Worm (Caenorhabditis elegans) whole organism, young adult: ENCODE measurements around the gene T26E4.2.
"Not testable (repeated sequence)": the region's sequence is repeated elsewhere in the genome, so short reads cannot be mapped to it uniquely, and the experiment has no call there.

ENCODE experiments used
- B0019.2 ChIP-seq: fragments of 200-800 bp; sonication (Bioruptor generic); conservative IDR thresholded peaks from 2 replicates; pipeline ENCODE4 v1.3.6; 2022; ENCODE audit warnings: missing genetic modification reagents, missing genetic modification characterization, missing compliant biosample characterization
- B0261.1 ChIP-seq: sonication (generic microtip); optimal IDR thresholded peaks from 2 replicates; lab custom pipeline; 2016; ENCODE audit warnings: mild to moderate bottlenecking, missing genetic modification characterization, moderate library complexity, missing compliant biosample characterization
- B0336.3 ChIP-seq: fragments of 200-800 bp; sonication (Bioruptor generic); IDR thresholded peaks from 2 replicates; pipeline ENCODE4 v1.3.6; 2022; ENCODE audit warnings: missing genetic modification characterization, missing compliant biosample characterization
- C06A6.2 ChIP-seq: fragments of 200-800 bp; sonication (Bioruptor generic); conservative IDR thresholded peaks from 2 replicates; pipeline ENCODE4 v1.3.6; 2022; ENCODE audit warnings: missing genetic modification characterization, missing compliant biosample characterization
- C17E4.6 ChIP-seq: fragments of 200-800 bp; sonication (Bioruptor generic); IDR thresholded peaks from 2 replicates; pipeline ENCODE4 v1.3.6; 2022; ENCODE audit warnings: missing genetic modification reagents, missing genetic modification characterization, missing compliant biosample characterization
- D2030.7 ChIP-seq: fragments of 200-800 bp; sonication (Bioruptor generic); IDR thresholded peaks from 2 replicates; pipeline ENCODE4 v1.3.6; 2022; ENCODE audit warnings: missing genetic modification reagents, missing genetic modification characterization, missing compliant biosample characterization
- F23B12.7 ChIP-seq: sonication (generic microtip); optimal IDR thresholded peaks from 2 replicates; lab custom pipeline; 2017; ENCODE audit warnings: missing genetic modification characterization, mild to moderate bottlenecking, missing compliant biosample characterization, antibody characterized with exemption, moderate library complexity; ENCODE audit not compliant: insufficient read depth
- F33H1.4 ChIP-seq: fragments of 200-800 bp; sonication (Bioruptor generic); IDR thresholded peaks from 2 replicates; pipeline ENCODE4 v1.3.6; 2022; ENCODE audit warnings: missing genetic modification reagents, missing genetic modification characterization, missing compliant biosample characterization
- F49E8.2 ChIP-seq: sonication (generic microtip); optimal IDR thresholded peaks from 3 replicates; lab custom pipeline; 2017; ENCODE audit warnings: missing genetic modification characterization, mild to moderate bottlenecking, missing compliant biosample characterization, antibody characterized with exemption, moderate library complexity; ENCODE audit not compliant: insufficient read depth
- K11D2.4 ChIP-seq: fragments of 200-800 bp; sonication (Bioruptor generic); IDR thresholded peaks from 2 replicates; pipeline ENCODE4 v1.3.6; 2022; ENCODE audit warnings: missing genetic modification reagents, missing genetic modification characterization, missing compliant biosample characterization
- Y53G8AR.9 ChIP-seq: fragments of 200-800 bp; sonication (Bioruptor generic); conservative IDR thresholded peaks from 2 replicates; pipeline ENCODE4 v1.3.6; 2022; ENCODE audit warnings: missing genetic modification reagents, missing genetic modification characterization, missing compliant biosample characterization
- Y67H2A.10 ChIP-seq: fragments of 200-800 bp; sonication (Bioruptor generic); conservative IDR thresholded peaks from 2 replicates; pipeline ENCODE4 v1.3.6; 2022; ENCODE audit warnings: missing genetic modification reagents, missing genetic modification characterization, missing compliant biosample characterization
- Y95B8A.8 ChIP-seq: fragments of 200-800 bp; sonication (Bioruptor generic); IDR thresholded peaks from 2 replicates; pipeline ENCODE4 v1.3.6; 2022; ENCODE audit warnings: missing genetic modification reagents, missing genetic modification characterization, missing compliant biosample characterization
- aptf-3 ChIP-seq: fragments of 200-800 bp; sonication (Bioruptor generic); IDR thresholded peaks from 2 replicates; pipeline ENCODE4 v1.3.6; 2022; ENCODE audit warnings: missing genetic modification characterization, missing compliant biosample characterization
- athp-1 ChIP-seq: sonication (generic microtip); optimal IDR thresholded peaks from 2 replicates; lab custom pipeline; 2017; ENCODE audit warnings: mild to moderate bottlenecking, missing genetic modification characterization, missing compliant biosample characterization
- attf-3 ChIP-seq: fragments of 200-800 bp; sonication (Bioruptor generic); conservative IDR thresholded peaks from 2 replicates; pipeline ENCODE4 v1.3.6; 2022; ENCODE audit warnings: missing genetic modification reagents, missing genetic modification characterization, missing compliant biosample characterization
- attf-5 ChIP-seq: fragments of 200-800 bp; sonication (Bioruptor generic); optimal IDR thresholded peaks from 2 replicates; lab custom pipeline; 2018; ENCODE audit warnings: mild to moderate bottlenecking, missing genetic modification characterization, missing compliant biosample characterization
- attf-6 ChIP-seq: fragments of 200-800 bp; sonication (Bioruptor generic); IDR thresholded peaks from 2 replicates; pipeline ENCODE4 v1.3.6; 2022; ENCODE audit warnings: missing genetic modification reagents, missing genetic modification characterization, missing compliant biosample characterization
- bed-1 ChIP-seq: fragments of 200-800 bp; sonication (Bioruptor generic); IDR thresholded peaks from 2 replicates; pipeline ENCODE4 v1.3.6; 2022; ENCODE audit warnings: missing genetic modification reagents, missing genetic modification characterization, missing compliant biosample characterization
- cebp-1 ChIP-seq, 2 experiments: fragments of 200-800 bp in 1 of 2; sonication (Bioruptor generic) in 1 of 2; sonication (generic microtip) in 1 of 2; IDR thresholded peaks in 1 of 2; optimal IDR thresholded peaks in 1 of 2; 2 replicates each; pipeline versions ENCODE4 v1.3.6 to Lab custom; 2017 to 2022; ENCODE audit warnings: missing compliant biosample characterization in 2 of 2, missing genetic modification characterization in 2 of 2, mild to moderate bottlenecking in 1 of 2, missing genetic modification reagents in 1 of 2, moderate library complexity in 1 of 2
- cebp-2 ChIP-seq: fragments of 200-800 bp; sonication (Bioruptor generic); IDR thresholded peaks from 2 replicates; pipeline ENCODE4 v1.3.6; 2022; ENCODE audit warnings: missing genetic modification characterization, missing compliant biosample characterization
- ceh-100 ChIP-seq: fragments of 200-800 bp; sonication (Bioruptor generic); IDR thresholded peaks from 2 replicates; pipeline ENCODE4 v1.3.6; 2022; ENCODE audit warnings: missing genetic modification reagents, missing genetic modification characterization, missing compliant biosample characterization
- ceh-91 ChIP-seq: fragments of 200-800 bp; sonication (Bioruptor generic); IDR thresholded peaks from 2 replicates; pipeline ENCODE4 v1.3.6; 2022; ENCODE audit warnings: missing genetic modification reagents, missing genetic modification characterization, missing compliant biosample characterization
- dpl-1 ChIP-seq: fragments of 150-350 bp; optimal IDR thresholded peaks from 2 replicates; lab custom pipeline; 2014; ENCODE audit warnings: missing biosample characterization, missing genetic modification reagents, missing genetic modification characterization
- egl-18 ChIP-seq: fragments of 200-800 bp; sonication (Bioruptor generic); IDR thresholded peaks from 2 replicates; pipeline ENCODE4 v1.3.6; 2022; ENCODE audit warnings: missing genetic modification reagents, missing genetic modification characterization, missing compliant biosample characterization
- egrh-3 ChIP-seq: fragments of 200-800 bp; sonication (Bioruptor generic); IDR thresholded peaks from 2 replicates; pipeline ENCODE4 v1.3.6; 2022; ENCODE audit warnings: missing genetic modification reagents, missing genetic modification characterization, missing compliant biosample characterization
- ekl-4 ChIP-seq: fragments of 200-800 bp; sonication (Bioruptor generic); IDR thresholded peaks from 2 replicates; pipeline ENCODE4 v1.3.6; 2022; ENCODE audit warnings: missing genetic modification reagents, missing genetic modification characterization, missing compliant biosample characterization
- hmg-20 ChIP-seq: fragments of 200-800 bp; sonication (Bioruptor generic); IDR thresholded peaks from 2 replicates; pipeline ENCODE4 v1.3.6; 2022; ENCODE audit warnings: missing genetic modification reagents, missing genetic modification characterization, missing compliant biosample characterization
- hsf-1 ChIP-seq: fragments of 200-800 bp; sonication (Bioruptor generic); IDR thresholded peaks from 2 replicates; pipeline ENCODE4 v1.3.6; 2022; ENCODE audit warnings: missing genetic modification reagents, missing genetic modification characterization, missing compliant biosample characterization
- lin-40 ChIP-seq: sonication (generic microtip); optimal IDR thresholded peaks from 2 replicates; lab custom pipeline; 2016; ENCODE audit warnings: missing genetic modification characterization, mild to moderate bottlenecking, missing compliant biosample characterization, missing genotype, missing genetic modification reagents
- lin-54 ChIP-seq: fragments of 200-800 bp; sonication (Bioruptor generic); optimal IDR thresholded peaks from 2 replicates; lab custom pipeline; 2018; ENCODE audit warnings: mild to moderate bottlenecking, missing genetic modification characterization, missing compliant biosample characterization
- lir-1 ChIP-seq: fragments of 200-800 bp; sonication (Bioruptor generic); conservative IDR thresholded peaks from 2 replicates; pipeline ENCODE4 v1.3.6; 2022; ENCODE audit warnings: missing genetic modification reagents, missing genetic modification characterization, missing compliant biosample characterization
- madf-6 ChIP-seq: fragments of 200-800 bp; sonication (Bioruptor generic); IDR thresholded peaks from 2 replicates; pipeline ENCODE4 v1.3.6; 2022; ENCODE audit warnings: missing genetic modification reagents, missing genetic modification characterization, missing compliant biosample characterization
- madf-8 ChIP-seq: fragments of 200-800 bp; sonication (Bioruptor generic); conservative IDR thresholded peaks from 2 replicates; pipeline ENCODE4 v1.3.6; 2022; ENCODE audit warnings: missing genetic modification reagents, missing genetic modification characterization, missing compliant biosample characterization
- mes-4 ChIP-seq: sonication (generic microtip); optimal IDR thresholded peaks from 2 replicates; lab custom pipeline; 2016; ENCODE audit warnings: missing genotype, missing genetic modification characterization, missing compliant biosample characterization
- nfyb-1 ChIP-seq: fragments of 200-800 bp; sonication (Bioruptor generic); IDR thresholded peaks from 2 replicates; pipeline ENCODE4 v1.3.6; 2022; ENCODE audit warnings: missing genetic modification reagents, missing genetic modification characterization, missing compliant biosample characterization
- nhr-120 ChIP-seq: fragments of 200-800 bp; sonication (Bioruptor generic); IDR thresholded peaks from 2 replicates; pipeline ENCODE4 v1.3.6; 2022; ENCODE audit warnings: missing genetic modification characterization, missing compliant biosample characterization
- nhr-80 ChIP-seq: sonication (generic microtip); optimal IDR thresholded peaks from 2 replicates; lab custom pipeline; 2016; ENCODE audit warnings: missing genetic modification characterization, missing compliant biosample characterization
- nhr-90 ChIP-seq: sonication (generic microtip); optimal IDR thresholded peaks from 2 replicates; lab custom pipeline; 2016; ENCODE audit warnings: missing genotype, mild to moderate bottlenecking, missing genetic modification characterization, missing compliant biosample characterization
- repo-1 ChIP-seq: sonication (generic microtip); optimal IDR thresholded peaks from 2 replicates; lab custom pipeline; 2017; ENCODE audit warnings: mild to moderate bottlenecking, missing genetic modification characterization, missing compliant biosample characterization
- somi-1 ChIP-seq: fragments of 200-800 bp; sonication (Bioruptor generic); optimal IDR thresholded peaks from 2 replicates; lab custom pipeline; 2018; ENCODE audit warnings: mild to moderate bottlenecking, missing genetic modification characterization, missing compliant biosample characterization
- sptf-2 ChIP-seq: fragments of 200-800 bp; sonication (Bioruptor generic); optimal IDR thresholded peaks from 2 replicates; lab custom pipeline; 2018; ENCODE audit warnings: mild to moderate bottlenecking, missing genetic modification characterization, missing compliant biosample characterization
- tbp1 ChIP-seq: fragments of 200-800 bp; sonication (Bioruptor generic); optimal IDR thresholded peaks from 2 replicates; lab custom pipeline; 2018; ENCODE audit warnings: mild to moderate bottlenecking, missing genetic modification characterization, missing compliant biosample characterization
- tlf-1 ChIP-seq: fragments of 200-800 bp; sonication (Bioruptor generic); optimal IDR thresholded peaks from 2 replicates; lab custom pipeline; 2018; ENCODE audit warnings: mild to moderate bottlenecking, missing genetic modification characterization, missing compliant biosample characterization
- ztf-22 ChIP-seq: fragments of 200-800 bp; sonication (Bioruptor generic); optimal IDR thresholded peaks from 2 replicates; lab custom pipeline; 2018; ENCODE audit warnings: mild to moderate bottlenecking, missing genetic modification characterization, moderate library complexity, missing compliant biosample characterization
- ztf-25 ChIP-seq: fragments of 200-800 bp; sonication (Bioruptor generic); IDR thresholded peaks from 2 replicates; pipeline ENCODE4 v1.3.6; 2022; ENCODE audit warnings: missing genetic modification reagents, missing genetic modification characterization, missing compliant biosample characterization
- ztf-26 ChIP-seq: sonication (generic microtip); optimal IDR thresholded peaks from 2 replicates; lab custom pipeline; 2017; ENCODE audit warnings: missing genetic modification characterization, missing compliant biosample characterization

The T26E4.2 gene

DNA sequence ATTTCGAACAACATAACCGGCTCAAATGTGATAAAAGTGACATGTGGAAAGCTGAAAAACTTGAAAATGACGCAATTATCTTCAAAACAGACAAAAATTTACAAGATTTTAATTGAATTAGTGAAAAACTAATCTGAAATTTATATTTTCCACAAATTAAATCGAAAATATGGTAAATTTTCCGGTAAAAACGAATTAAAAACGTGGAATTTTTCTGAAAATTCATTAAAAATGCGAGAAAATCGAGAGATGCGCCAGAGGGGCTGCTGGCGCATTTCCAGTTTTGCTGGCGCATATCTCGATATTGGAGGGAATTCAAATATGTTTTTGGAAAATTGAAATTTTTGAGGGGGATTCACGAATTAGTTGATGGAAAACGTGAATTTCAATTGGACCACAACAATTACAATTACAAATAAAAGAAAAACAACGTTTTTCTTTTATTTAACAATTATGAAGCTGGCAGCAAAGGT is 15.0 kb upstream of the T26E4.2 start, which contains the start of the genes haf-3 and F57A10.2 (continued):
- TF ChIP-seq K11D2.4 (GFP tag; lab: Robert Waterston, UW) (peak; percentile 81), C06A6.2 (peak; percentile 75), F33H1.4 (GFP tag; lab: Robert Waterston, UW) (peak; percentile 68), lir-1 (peak; percentile 65; the same call in 1 of the 2 replicates), madf-6 (GFP tag; lab: Robert Waterston, UW) (peak; percentile 85), sptf-2 (GFP tag; lab: Kevin White, UChicago) (no peak), Y53G8AR.9 (peak; percentile 91), tlf-1 (GFP tag; lab: Kevin White, UChicago) (peak; percentile 88), hsf-1 (GFP tag; lab: Robert Waterston, UW) (peak; percentile 82), somi-1 (GFP tag; lab: Kevin White, UChicago) (peak; percentile 31), nhr-80 (tag; lab: Kevin White, UChicago) (peak; percentile 28), athp-1 (tag; lab: Kevin White, UChicago) (no peak), C17E4.6 (GFP tag; lab: Robert Waterston, UW) (no peak), ztf-26 (tag; lab: Kevin White, UChicago) (peak; percentile 51), attf-3 (GFP tag; lab: Robert Waterston, UW) (peak; percentile 70), ztf-25 (GFP tag; lab: Robert Waterston, UW) (no peak), nhr-90 (tag; lab: Kevin White, UChicago) (no peak), hmg-20 (GFP tag; lab: Robert Waterston, UW) (peak; percentile 75; the same call in 1 of the 2 replicates), tbp1 (GFP tag; lab: Kevin White, UChicago) (peak; percentile 72), attf-6 (GFP tag; lab: Robert Waterston, UW) (peak; percentile 84), lin-40 (tag; lab: Kevin White, UChicago) (peak; percentile 93), repo-1 (peak; percentile 70), cebp-2 (GFP tag; lab: Robert Waterston, UW) (no peak), F49E8.2 (tag; lab: Kevin White, UChicago) (peak; percentile 35), ceh-91 (GFP tag; lab: Robert Waterston, UW) (peak; percentile 67), ztf-22 (GFP tag; lab: Kevin White, UChicago) (no peak), bed-1 (GFP tag; lab: Robert Waterston, UW) (no peak), B0336.3 (peak; percentile 86), Y67H2A.10 (GFP tag; lab: Robert Waterston, UW) (no peak), attf-5 (GFP tag; lab: Kevin White, UChicago) (peak; percentile 50), F23B12.7 (tag; lab: Kevin White, UChicago) (peak; percentile 86), dpl-1 (peak; percentile 97), B0261.1 (tag; lab: Kevin White, UChicago) (peak; percentile 34), ekl-4 (GFP tag; lab: Robert Waterston, UW) (peak; percentile 82), madf-8 (GFP tag; lab: Robert Waterston, UW) (peak; percentile 62)

DNA sequence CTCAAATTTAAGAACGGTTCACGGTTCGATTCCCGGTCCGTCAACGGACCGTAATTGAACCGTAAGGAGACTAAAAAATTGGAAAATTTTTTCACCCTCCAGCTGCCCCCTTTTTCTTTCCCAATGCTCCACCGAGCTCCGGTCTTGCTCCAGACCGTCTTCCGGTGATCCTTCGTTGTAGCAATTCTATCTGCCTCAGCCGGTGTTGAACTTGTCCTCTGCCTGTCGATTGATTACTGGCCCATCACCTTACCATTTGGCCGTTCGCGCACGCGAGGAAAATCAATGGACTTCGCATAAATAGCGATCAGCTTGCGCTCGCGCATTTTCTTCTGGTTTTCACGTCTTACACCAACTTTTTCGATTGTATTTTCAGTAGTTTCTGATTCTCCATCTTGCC is 13.8 kb upstream of the T26E4.2 start:
- TF ChIP-seq Y53G8AR.9: peak; percentile 84
- peak; percentile 89 for TF ChIP-seq D2030.7 (GFP tag; lab: Robert Waterston, UW)
- TF ChIP-seq attf-3 (GFP tag; lab: Robert Waterston, UW): 0 out of 2 replicates have a peak, but pooled peaks have one; percentile 35
- TF ChIP-seq nfyb-1 (GFP tag; lab: Robert Waterston, UW): peak; percentile 87
- TF ChIP-seq egl-18 (GFP tag; lab: Robert Waterston, UW): 0 out of 2 replicates have a peak, but pooled peaks have one; percentile 29
- peak; percentile 19 for TF ChIP-seq nhr-90 (tag; lab: Kevin White, UChicago)
- peak; percentile 41; the same call in 1 of the 2 replicates for TF ChIP-seq egrh-3 (GFP tag; lab: Robert Waterston, UW)
- TF ChIP-seq tbp1 (GFP tag; lab: Kevin White, UChicago): peak; percentile 82
- peak; percentile 22 for TF ChIP-seq mes-4 (tag; lab: Kevin White, UChicago)
- peak; percentile 79 for TF ChIP-seq madf-6 (GFP tag; lab: Robert Waterston, UW)
- TF ChIP-seq B0019.2 (GFP tag; lab: Robert Waterston, UW): peak; percentile 53
- peak; percentile 86; the same call in 1 of the 2 replicates for TF ChIP-seq nhr-120 (GFP tag; lab: Robert Waterston, UW)
- TF ChIP-seq ceh-100: peak; percentile 74
- peak; percentile 52 for TF ChIP-seq lin-54 (GFP tag; lab: Kevin White, UChicago)
- TF ChIP-seq cebp-1 (GFP tag; IDR thresholded peaks at IDR 0.05; lab: Robert Waterston, UW): peak; percentile 59
- TF ChIP-seq cebp-1 (tag; optimal IDR thresholded peaks at IDR 0.05; lab: Kevin White, UChicago): not testable (repeated sequence)
- peak; percentile 69; the same call in 1 of the 2 replicates for TF ChIP-seq Y95B8A.8 (GFP tag; lab: Robert Waterston, UW)
- peak; percentile 95; the same call in 1 of the 2 replicates for TF ChIP-seq aptf-3 (GFP tag; lab: Robert Waterston, UW)
- TF ChIP-seq ekl-4 (GFP tag; lab: Robert Waterston, UW): peak; percentile 85
